Worm (Caenorhabditis elegans): ENCODE measurements around the gene ltah-1.1.

The ltah-1.1 gene

DNA sequence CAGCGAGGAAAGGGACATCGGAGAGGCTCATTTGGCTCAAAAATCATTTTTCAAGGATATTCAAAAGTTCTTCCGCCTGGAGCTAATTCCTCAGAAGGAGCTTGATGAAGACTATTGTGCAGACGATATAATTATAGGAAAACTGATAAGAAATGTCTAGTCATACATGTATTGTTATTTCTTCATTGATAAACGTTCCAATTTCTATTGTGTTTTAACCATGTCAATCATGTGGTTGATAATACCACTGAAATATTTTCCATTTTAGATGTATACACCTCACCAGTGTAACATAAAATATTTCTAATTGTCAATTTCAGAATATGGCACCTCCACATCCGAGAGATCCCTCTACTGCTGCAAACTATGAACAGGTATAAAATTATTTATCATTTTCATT lies at the start of gene ltah-1.1:
Gene ltah-1.1 (plus strand): TSS at position 283 of the 400 bp plus-strand sequence.
- TF ChIP-seq mab-5 (tag; optimal IDR thresholded peaks at IDR 0.05) (no peak), sem-2 (GFP tag; optimal IDR thresholded peaks at IDR 0.05) (no peak), unc-62 (GFP tag; optimal IDR thresholded peaks at IDR 0.05) (no peak), drap-1 (GFP tag; optimal IDR thresholded peaks at IDR 0.05) (no peak), ceh-39 (tag; optimal IDR thresholded peaks at IDR 0.05) (no peak), lin-13 (tag; optimal IDR thresholded peaks at IDR 0.05) (no peak), pha-4 (tag; optimal IDR thresholded peaks at IDR 0.05) (no peak), zip-8 (tag; optimal IDR thresholded peaks at IDR 0.05) (no peak), ceh-83 (GFP tag; optimal IDR thresholded peaks at IDR 0.05) (no peak), sptf-1 (tag; optimal IDR thresholded peaks at IDR 0.05) (no peak), blmp-1 (tag; optimal IDR thresholded peaks at IDR 0.05) (no peak), tbx-8 (GFP tag; optimal IDR thresholded peaks at IDR 0.05) (no peak), lsy-2 (tag; optimal IDR thresholded peaks at IDR 0.05) (no peak), ham-2 (GFP tag; optimal IDR thresholded peaks at IDR 0.05) (no peak), unc-120 (tag; optimal IDR thresholded peaks at IDR 0.05; ENCODE audit: poor library complexity, severe bottlenecking) (no peak), M03D4.4 (tag; optimal IDR thresholded peaks at IDR 0.05) (no peak), unc-39 (tag; optimal IDR thresholded peaks at IDR 0.05) (no peak)

ce11 chrIV:12229679-12230078 lies 49.7 kb upstream of the ltah-1.1 start, which contains the start of gene sre-18:
Gene sre-18 (minus strand): TSS chrIV:12229779.
- TF ChIP-seq M03D4.4 (tag; optimal IDR thresholded peaks at IDR 0.05) (no peak), bed-3 (GFP tag; optimal IDR thresholded peaks at IDR 0.05) (no peak), tbx-8 (GFP tag; optimal IDR thresholded peaks at IDR 0.05) (no peak), blmp-1 (tag; optimal IDR thresholded peaks at IDR 0.05) (no peak), lin-13 (tag; optimal IDR thresholded peaks at IDR 0.05) (no peak), unc-39 (tag; optimal IDR thresholded peaks at IDR 0.05) (no peak), cnd-1 (tag; optimal IDR thresholded peaks at IDR 0.05) (no peak), elt-3 (tag; optimal IDR thresholded peaks at IDR 0.05) (no peak), lin-32 (GFP tag; optimal IDR thresholded peaks at IDR 0.05) (no peak), nhr-28 (tag; optimal IDR thresholded peaks at IDR 0.05) (no peak), nhr-2 (tag; optimal IDR thresholded peaks at IDR 0.05) (no peak), nhr-237 (tag; optimal IDR thresholded peaks at IDR 0.05) (no peak)

DNA sequence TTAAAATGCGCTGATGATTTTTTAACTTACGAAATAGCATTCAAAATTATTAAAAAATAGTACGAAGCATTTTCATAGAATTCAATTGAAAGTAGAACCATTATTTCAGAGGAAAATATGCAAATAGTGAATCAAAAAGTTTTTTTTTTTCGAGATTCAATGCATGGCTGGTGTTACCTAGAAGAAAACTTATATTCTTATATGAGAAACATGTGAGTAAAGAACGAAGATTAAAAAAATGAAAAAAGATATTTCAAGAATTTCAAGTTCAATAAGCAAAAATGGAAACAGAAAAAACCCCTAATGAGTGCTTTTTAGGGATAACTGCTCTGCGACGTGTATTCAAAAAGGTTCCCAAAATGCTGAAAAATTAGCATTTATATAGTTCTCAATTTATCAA lies 43.4 kb upstream of the ltah-1.1 start, which contains the start of gene sre-16:
Gene sre-16 (minus strand): TSS at position 101 of the 400 bp plus-strand sequence.
- no peak for TF ChIP-seq cnd-1 (tag; optimal IDR thresholded peaks at IDR 0.05)

ce11 chrIV:12238851-12239250 lies 40.6 kb upstream of the ltah-1.1 start, which contains the start of gene sre-19:
Gene sre-19 (minus strand): TSS chrIV:12238951.
- no peak for TF ChIP-seq unc-62 (GFP tag; optimal IDR thresholded peaks at IDR 0.05)
- no peak for TF ChIP-seq ztf-11 (tag; optimal IDR thresholded peaks at IDR 0.05)
- TF ChIP-seq unc-120 (tag; optimal IDR thresholded peaks at IDR 0.05; ENCODE audit: poor library complexity, severe bottlenecking): no peak
- TF ChIP-seq blmp-1 (tag; optimal IDR thresholded peaks at IDR 0.05): no peak
- TF ChIP-seq cnd-1 (tag; optimal IDR thresholded peaks at IDR 0.05): no peak
- no peak for TF ChIP-seq sptf-1 (tag; optimal IDR thresholded peaks at IDR 0.05)
- no peak for TF ChIP-seq ceh-83 (GFP tag; optimal IDR thresholded peaks at IDR 0.05)
- TF ChIP-seq drap-1 (GFP tag; optimal IDR thresholded peaks at IDR 0.05): no peak
- no peak for TF ChIP-seq lsy-2 (tag; optimal IDR thresholded peaks at IDR 0.05)

DNA sequence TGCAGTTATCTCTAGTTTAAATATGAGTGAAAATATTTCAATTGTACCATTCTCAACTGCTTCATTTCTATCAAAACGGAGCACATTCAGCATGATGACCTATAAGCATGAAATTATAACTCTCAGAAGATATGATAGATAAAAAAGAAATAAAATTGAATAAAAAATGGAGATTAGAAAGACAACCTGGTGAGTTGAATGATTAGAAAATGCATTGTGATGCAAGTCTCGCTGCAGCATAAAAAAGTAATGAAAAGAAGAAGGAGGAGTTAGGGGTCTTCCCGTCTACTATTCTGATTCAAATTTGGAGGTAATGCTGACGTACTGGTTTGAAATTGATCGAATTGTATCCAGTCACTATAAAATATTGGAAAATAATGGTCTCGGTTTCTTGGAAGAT lies 34.7 kb upstream of the ltah-1.1 start, which contains the start of gene sre-15:
Gene sre-15 (minus strand): TSS at position 101 of the 400 bp plus-strand sequence.
- no peak for TF ChIP-seq nhr-76 (tag; optimal IDR thresholded peaks at IDR 0.05)

DNA sequence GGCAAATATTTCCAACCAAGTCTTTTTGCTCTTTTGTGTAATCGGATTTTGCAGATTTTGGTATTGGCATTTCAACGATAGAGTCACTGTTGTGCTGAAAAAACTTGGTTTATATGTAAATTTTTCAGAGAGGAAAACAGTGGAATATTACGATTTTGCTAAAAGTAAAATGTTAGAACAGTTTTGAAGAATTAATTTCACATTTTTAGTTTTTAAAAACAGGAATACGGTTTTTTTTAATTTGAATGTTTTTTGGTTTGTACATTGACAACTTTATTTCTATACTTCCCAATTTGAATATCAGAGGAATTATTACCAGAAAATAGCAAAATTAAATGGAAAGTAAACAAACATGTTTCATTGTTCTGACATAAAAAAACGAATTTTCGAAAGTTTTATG lies 26.8 kb upstream of the ltah-1.1 start, which contains the start of gene dnj-26:
Gene dnj-26 (minus strand): TSS at position 101 of the 400 bp plus-strand sequence.
- no peak for TF ChIP-seq flh-1 (GFP tag; optimal IDR thresholded peaks at IDR 0.05)
- no peak for TF ChIP-seq hlh-1 (tag; optimal IDR thresholded peaks at IDR 0.05)
- no peak for TF ChIP-seq mep-1 (tag; optimal IDR thresholded peaks at IDR 0.05)
- no peak for TF ChIP-seq tbx-8 (GFP tag; optimal IDR thresholded peaks at IDR 0.05)
